Fruit fly (Drosophila melanogaster) whole organism, embryonic: ENCODE data around the gene Cpr11B.

Experiments
- Adf1 ChIP-seq: fragments of 200-800 bp; sonication (Bioruptor generic); IDR thresholded peaks from 2 replicates; pipeline ENCODE4 v1.3.6; 2022; ENCODE audit warnings: missing biosample characterization, missing genetic modification characterization
- B-H2 ChIP-seq: fragments of 200-800 bp; sonication (Bioruptor generic); optimal IDR thresholded peaks from 2 replicates; lab custom pipeline; 2018; ENCODE audit warnings: missing biosample characterization, mild to moderate bottlenecking, missing genetic modification characterization
- BEAF-32 ChIP-seq: fragments of 200-800 bp; sonication (Bioruptor generic); optimal IDR thresholded peaks from 3 replicates; lab custom pipeline; 2017; ENCODE audit warnings: missing biosample characterization, missing genetic modification characterization, mild to moderate bottlenecking, moderate library complexity, missing genetic modification reagents
- CG11247 ChIP-seq: fragments of 200-800 bp; sonication (Bioruptor generic); IDR thresholded peaks from 2 replicates; pipeline ENCODE4 v1.3.6; 2022; ENCODE audit warnings: missing biosample characterization, missing genetic modification characterization
- CG11504 ChIP-seq: fragments of 200-800 bp; sonication (Bioruptor generic); optimal IDR thresholded peaks from 3 replicates; lab custom pipeline; 2019; ENCODE audit warnings: missing biosample characterization, mild to moderate bottlenecking, missing genetic modification characterization, moderate library complexity
- CG13894 ChIP-seq: fragments of 200-800 bp; sonication (Bioruptor generic); optimal IDR thresholded peaks from 3 replicates; lab custom pipeline; 2018; ENCODE audit warnings: missing biosample characterization, mild to moderate bottlenecking, missing genetic modification characterization, moderate library complexity
- CG14965 ChIP-seq: fragments of 200-800 bp; sonication (Bioruptor generic); optimal IDR thresholded peaks from 2 replicates; lab custom pipeline; 2016; ENCODE audit warnings: missing biosample characterization, missing genetic modification characterization, borderline replicate concordance
- CG15479 ChIP-seq: fragments of 200-800 bp; sonication (Bioruptor generic); optimal IDR thresholded peaks from 3 replicates; lab custom pipeline; 2019; ENCODE audit warnings: missing biosample characterization, mild to moderate bottlenecking, missing genetic modification characterization, moderate library complexity
- CG17186 ChIP-seq: fragments of 200-800 bp; sonication (Bioruptor generic); optimal IDR thresholded peaks from 3 replicates; lab custom pipeline; 2017; ENCODE audit warnings: missing biosample characterization, missing genetic modification reagents, missing genetic modification characterization
- CG17328 ChIP-seq: fragments of 200-800 bp; sonication (Bioruptor generic); IDR thresholded peaks from 2 replicates; pipeline ENCODE4 v1.3.6; 2022; ENCODE audit warnings: missing biosample characterization, missing genetic modification characterization
- CG17359 ChIP-seq: fragments of 200-800 bp; sonication (Bioruptor generic); optimal IDR thresholded peaks from 3 replicates; lab custom pipeline; 2018; ENCODE audit warnings: missing biosample characterization, mild to moderate bottlenecking, missing genetic modification characterization, moderate library complexity
- CG1832 ChIP-seq: fragments of 200-800 bp; sonication (Bioruptor generic); optimal IDR thresholded peaks from 2 replicates; lab custom pipeline; 2017; ENCODE audit warnings: missing biosample characterization, mild to moderate bottlenecking, missing genetic modification characterization, inconsistent platforms
- CG34224 ChIP-seq: fragments of 200-800 bp; sonication (Bioruptor generic); IDR thresholded peaks from 3 replicates; pipeline ENCODE4 v1.3.6; 2022; ENCODE audit warnings: missing biosample characterization, missing genetic modification characterization; ENCODE audit not compliant: partially characterized antibody
- CG4328 ChIP-seq: fragments of 200-800 bp; sonication (Bioruptor generic); optimal IDR thresholded peaks from 3 replicates; lab custom pipeline; 2017; ENCODE audit warnings: missing biosample characterization, missing genetic modification reagents, missing genetic modification characterization
- CG5953 ChIP-seq: fragments of 200-800 bp; sonication (Bioruptor generic); IDR thresholded peaks from 2 replicates; pipeline ENCODE4 v1.3.6; 2022; ENCODE audit warnings: missing biosample characterization, missing genetic modification characterization
- CG6683 ChIP-seq: fragments of 200-800 bp; sonication (Bioruptor generic); optimal IDR thresholded peaks from 2 replicates; lab custom pipeline; 2017; ENCODE audit warnings: missing biosample characterization, mild to moderate bottlenecking, missing genetic modification characterization, missing genetic modification reagents
- CG7372 ChIP-seq: fragments of 200-800 bp; sonication (Bioruptor generic); IDR thresholded peaks from 2 replicates; pipeline ENCODE4 v1.3.6; 2022; ENCODE audit warnings: missing biosample characterization, missing genetic modification characterization
- CG7556 ChIP-seq: fragments of 200-800 bp; sonication (Bioruptor generic); optimal IDR thresholded peaks from 2 replicates; lab custom pipeline; 2017; ENCODE audit warnings: missing biosample characterization, mild to moderate bottlenecking, missing genetic modification characterization
- CG7786 ChIP-seq: fragments of 200-800 bp; sonication (Bioruptor generic); optimal IDR thresholded peaks from 2 replicates; lab custom pipeline; 2016; ENCODE audit warnings: missing biosample characterization, missing genetic modification characterization
- CG8765 ChIP-seq: fragments of 200-800 bp; sonication (Bioruptor generic); IDR thresholded peaks from 2 replicates; pipeline ENCODE4 v1.3.6; 2022; ENCODE audit warnings: missing biosample characterization, missing genetic modification characterization
- CG8944 ChIP-seq: fragments of 200-800 bp; sonication (Bioruptor generic); optimal IDR thresholded peaks from 3 replicates; lab custom pipeline; 2016; ENCODE audit warnings: missing biosample characterization, missing genetic modification characterization
- CG9609 ChIP-seq: fragments of 200-800 bp; sonication (Bioruptor generic); optimal IDR thresholded peaks from 3 replicates; lab custom pipeline; 2016; ENCODE audit warnings: missing biosample characterization, missing genetic modification characterization
- Chrac-16 ChIP-seq: fragments of 200-800 bp; sonication (Bioruptor generic); optimal IDR thresholded peaks from 3 replicates; lab custom pipeline; 2016; ENCODE audit warnings: missing biosample characterization, missing genetic modification characterization
- Dip2 ChIP-seq: fragments of 200-800 bp; sonication (Bioruptor generic); IDR thresholded peaks from 2 replicates; pipeline ENCODE4 v1.3.6; 2022; ENCODE audit warnings: missing biosample characterization, missing genetic modification characterization
- HLH3B ChIP-seq: fragments of 200-800 bp; sonication (Bioruptor generic); IDR thresholded peaks from 2 replicates; pipeline ENCODE4 v1.3.6; 2022; ENCODE audit warnings: missing biosample characterization, missing genetic modification characterization
- HLH4C ChIP-seq: fragments of 200-800 bp; sonication (Bioruptor generic); IDR thresholded peaks from 3 replicates; pipeline ENCODE4 v1.3.6; 2022; ENCODE audit warnings: missing biosample characterization, missing genetic modification characterization; ENCODE audit not compliant: partially characterized antibody
- Kr ChIP-seq: fragments of 200-800 bp; sonication (Bioruptor generic); optimal IDR thresholded peaks from 2 replicates; lab custom pipeline; 2017; ENCODE audit warnings: missing biosample characterization, mild to moderate bottlenecking, missing genetic modification characterization
- Opbp ChIP-seq: fragments of 200-800 bp; sonication (Bioruptor generic); IDR thresholded peaks from 3 replicates; pipeline ENCODE4 v1.3.6; 2022; ENCODE audit warnings: missing biosample characterization, missing genetic modification characterization; ENCODE audit not compliant: partially characterized antibody
- Sox102F ChIP-seq: fragments of 200-800 bp; sonication (Bioruptor generic); optimal IDR thresholded peaks from 2 replicates; lab custom pipeline; 2018; ENCODE audit warnings: missing biosample characterization, mild to moderate bottlenecking, missing genetic modification characterization, moderate library complexity
- Xrp1 ChIP-seq: fragments of 200-800 bp; sonication (Bioruptor generic); IDR thresholded peaks from 2 replicates; pipeline ENCODE4 v1.3.6; 2022; ENCODE audit warnings: missing biosample characterization, missing genetic modification characterization
- bcd ChIP-seq: fragments of 200-800 bp; sonication (Bioruptor generic); optimal IDR thresholded peaks from 2 replicates; lab custom pipeline; 2017; ENCODE audit warnings: missing biosample characterization, mild to moderate bottlenecking, missing genetic modification characterization
- da ChIP-seq: fragments of 200-800 bp; sonication (Bioruptor generic); optimal IDR thresholded peaks from 2 replicates; lab custom pipeline; 2016; ENCODE audit warnings: missing biosample characterization, missing genetic modification characterization
- dm ChIP-seq: fragments of 200-800 bp; sonication (Bioruptor generic); optimal IDR thresholded peaks from 3 replicates; lab custom pipeline; 2016; ENCODE audit warnings: missing biosample characterization, missing genetic modification characterization
- dmrt99B ChIP-seq: fragments of 200-800 bp; sonication (Bioruptor generic); optimal IDR thresholded peaks from 2 replicates; lab custom pipeline; 2018; ENCODE audit warnings: missing biosample characterization, mild to moderate bottlenecking, missing genetic modification characterization, moderate library complexity
- dysf ChIP-seq: fragments of 200-800 bp; sonication (Bioruptor generic); IDR thresholded peaks from 3 replicates; pipeline ENCODE4 v1.3.6; 2022; ENCODE audit warnings: missing biosample characterization, missing genetic modification characterization
- ftz-f1 ChIP-seq: fragments of 200-800 bp; sonication (Bioruptor generic); optimal IDR thresholded peaks from 2 replicates; lab custom pipeline; 2016; ENCODE audit warnings: missing biosample characterization, missing genetic modification characterization
- grau ChIP-seq: fragments of 200-800 bp; optimal IDR thresholded peaks from 3 replicates; lab custom pipeline; 2019; ENCODE audit warnings: missing biosample characterization, mild to moderate bottlenecking, missing genetic modification characterization, moderate library complexity
- hkb ChIP-seq, 2 experiments: fragments of 200-800 bp in 1 of 2; fragments of >200 bp in 1 of 2; sonication (Bioruptor generic) in 1 of 2; IDR thresholded peaks in 1 of 2; optimal IDR thresholded peaks in 1 of 2; 2 replicates each; pipeline versions ENCODE4 v1.3.6 to Lab custom; 2017 to 2022; ENCODE audit warnings: missing biosample characterization in 1 of 2, missing genetic modification characterization in 1 of 2
- jumu ChIP-seq: fragments of 200-800 bp; sonication (Bioruptor generic); optimal IDR thresholded peaks from 3 replicates; lab custom pipeline; 2016; ENCODE audit warnings: missing biosample characterization, missing genetic modification characterization
- org-1 ChIP-seq: fragments of 200-800 bp; sonication (Bioruptor generic); optimal IDR thresholded peaks from 2 replicates; lab custom pipeline; 2017; ENCODE audit warnings: missing biosample characterization, missing genetic modification characterization
- p53 ChIP-seq: fragments of 200-800 bp; sonication (Bioruptor generic); optimal IDR thresholded peaks from 2 replicates; lab custom pipeline; 2016; ENCODE audit warnings: missing biosample characterization, missing genetic modification characterization
- peb ChIP-seq: fragments of 200-800 bp; sonication (Bioruptor generic); IDR thresholded peaks from 2 replicates; pipeline ENCODE4 v1.3.6; 2022; ENCODE audit warnings: missing biosample characterization, missing genetic modification characterization
- phol ChIP-seq: fragments of 200-800 bp; sonication (Bioruptor generic); optimal IDR thresholded peaks from 3 replicates; lab custom pipeline; 2018; ENCODE audit warnings: missing biosample characterization, mild to moderate bottlenecking, missing genetic modification characterization, moderate library complexity
- ro ChIP-seq: fragments of 200-800 bp; sonication (Bioruptor generic); IDR thresholded peaks from 2 replicates; pipeline ENCODE4 v1.3.6; 2022; ENCODE audit warnings: missing biosample characterization, missing genetic modification characterization
- salm ChIP-seq: fragments of 200-800 bp; sonication (Bioruptor generic); optimal IDR thresholded peaks from 2 replicates; lab custom pipeline; 2018; ENCODE audit warnings: missing biosample characterization, mild to moderate bottlenecking, missing genetic modification characterization
- unc-4 ChIP-seq: fragments of 200-800 bp; sonication (Bioruptor generic); IDR thresholded peaks from 2 replicates; pipeline ENCODE4 v1.3.6; 2022; ENCODE audit warnings: missing biosample characterization, missing genetic modification characterization; ENCODE audit not compliant: partially characterized antibody
- vvl ChIP-seq: fragments of 200-800 bp; sonication (Bioruptor generic); IDR thresholded peaks from 2 replicates; pipeline ENCODE4 v1.3.6; 2022; ENCODE audit warnings: missing biosample characterization, missing genetic modification characterization
- wdn ChIP-seq: fragments of 200-800 bp; sonication (Bioruptor generic); IDR thresholded peaks from 2 replicates; pipeline ENCODE4 v1.3.6; 2022; ENCODE audit warnings: missing biosample characterization, missing genetic modification characterization
- wek ChIP-seq: fragments of 200-800 bp; sonication (Bioruptor generic); optimal IDR thresholded peaks from 3 replicates; lab custom pipeline; 2018; ENCODE audit warnings: missing biosample characterization, mild to moderate bottlenecking, missing genetic modification characterization, moderate library complexity

Cpr11B gene

DNA sequence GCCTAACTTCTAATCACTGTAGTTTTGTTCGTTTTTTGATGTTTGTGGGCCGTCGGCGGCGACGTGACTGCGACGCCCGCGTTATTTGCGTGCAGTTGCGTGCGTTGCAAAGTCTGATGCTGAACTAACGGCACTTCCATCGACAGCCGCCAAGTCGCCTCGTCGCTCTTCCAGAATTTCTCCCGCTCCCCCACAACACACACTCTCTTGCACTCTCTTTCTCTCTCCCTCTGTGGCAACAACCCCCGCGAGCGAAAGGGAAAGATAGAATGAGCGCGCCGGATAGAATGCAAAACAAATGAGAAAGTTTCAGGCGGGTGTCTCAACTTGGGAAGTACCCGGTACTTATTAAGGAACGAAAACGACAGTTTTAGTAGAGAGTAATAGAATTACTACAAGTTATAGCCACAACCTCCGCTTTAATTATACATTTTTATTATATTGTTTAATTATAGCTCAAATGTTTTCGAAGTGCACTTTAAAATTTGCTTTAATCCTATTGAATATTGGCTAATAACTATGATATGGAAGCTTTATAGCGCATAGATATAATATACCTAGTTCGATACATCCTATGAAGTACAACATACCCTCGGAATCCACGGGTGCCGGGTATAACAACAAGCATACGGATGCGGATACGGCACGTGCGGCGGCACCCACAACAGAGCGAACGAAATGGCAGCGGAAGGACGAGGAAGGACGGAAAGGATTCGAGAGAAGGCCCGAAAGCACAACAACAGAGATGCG, 5.9 kb upstream of the Cpr11B start (continued):
- TF ChIP-seq Dip2 (GFP tag; lab: Robert Waterston, UW) = no peak
- no peak for TF ChIP-seq jumu (GFP tag; lab: Kevin White, UChicago)
- no peak for TF ChIP-seq hkb (optimal IDR thresholded peaks at IDR 0.05; lab: Kevin White, UChicago)
- 0 out of 2 replicates have a peak, but pooled peaks have one; percentile 27 for TF ChIP-seq hkb (GFP tag; IDR thresholded peaks at IDR 0.05; lab: Robert Waterston, UW)
- TF ChIP-seq CG13894 (tag; lab: Kevin White, UChicago) = peak; percentile 31
- peak; percentile 39 for TF ChIP-seq bcd
- TF ChIP-seq CG7372 (GFP tag; lab: Robert Waterston, UW) = no peak
- TF ChIP-seq CG5953 (GFP tag; lab: Robert Waterston, UW) = no peak
- TF ChIP-seq CG1832 (GFP tag; lab: Kevin White, UChicago) = peak; percentile 55
- no peak for TF ChIP-seq CG17186 (GFP tag; lab: Kevin White, UChicago)
- no peak for TF ChIP-seq peb (GFP tag; lab: Robert Waterston, UW)
- peak; percentile 68 for TF ChIP-seq CG7556
- no peak for TF ChIP-seq CG17328 (GFP tag; lab: Robert Waterston, UW)
- no peak for TF ChIP-seq vvl (GFP tag; lab: Robert Waterston, UW)
- no peak for TF ChIP-seq CG9609
- TF ChIP-seq BEAF-32 (GFP tag; lab: Kevin White, UChicago) = no peak
- no peak for TF ChIP-seq wdn (GFP tag; lab: Robert Waterston, UW)
- TF ChIP-seq dysf = peak; percentile 48
- peak; percentile 32 for TF ChIP-seq Xrp1 (GFP tag; lab: Robert Waterston, UW)
- TF ChIP-seq CG8765 = no peak
- no peak for TF ChIP-seq CG8944 (GFP tag; lab: Kevin White, UChicago)
- no peak for TF ChIP-seq wek (GFP tag; lab: Kevin White, UChicago)
- TF ChIP-seq Chrac-16 (GFP tag; lab: Kevin White, UChicago) = no peak
- no peak for TF ChIP-seq da (GFP tag; lab: Kevin White, UChicago)
- TF ChIP-seq ftz-f1 (GFP tag; lab: Kevin White, UChicago) = no peak
- no peak for TF ChIP-seq dm (GFP tag; lab: Kevin White, UChicago)
- no peak for TF ChIP-seq salm (tag; lab: Kevin White, UChicago)
- TF ChIP-seq Kr (GFP tag; lab: Kevin White, UChicago) = no peak
- TF ChIP-seq CG4328 = no peak
- peak; percentile 52 for TF ChIP-seq grau (tag; lab: Kevin White, UChicago)
- no peak for TF ChIP-seq CG14965
- no peak for TF ChIP-seq HLH3B (GFP tag; lab: Robert Waterston, UW)
- peak; percentile 45 for TF ChIP-seq dmrt99B (tag; lab: Kevin White, UChicago)
- no peak for TF ChIP-seq Opbp (GFP tag; lab: Robert Waterston, UW)
- TF ChIP-seq B-H2 (GFP tag; lab: Kevin White, UChicago) = no peak
- TF ChIP-seq CG11504 (tag; lab: Kevin White, UChicago) = peak; percentile 52
- TF ChIP-seq CG11247 (GFP tag; lab: Robert Waterston, UW) = no peak
- TF ChIP-seq Sox102F (GFP tag; lab: Kevin White, UChicago) = peak; percentile 41
- TF ChIP-seq CG34224 (GFP tag; lab: Robert Waterston, UW) = no peak
- no peak for TF ChIP-seq unc-4 (GFP tag; lab: Robert Waterston, UW)
- TF ChIP-seq phol (tag; lab: Kevin White, UChicago) = peak; percentile 49
- TF ChIP-seq p53 (GFP tag; lab: Kevin White, UChicago) = no peak
- TF ChIP-seq HLH4C (GFP tag; lab: Robert Waterston, UW) = no peak
- no peak for TF ChIP-seq ro (GFP tag; lab: Robert Waterston, UW)
- TF ChIP-seq CG7786 (GFP tag; lab: Kevin White, UChicago) = no peak
- no peak for TF ChIP-seq Adf1 (GFP tag; lab: Robert Waterston, UW)
- TF ChIP-seq org-1 (GFP tag; lab: Kevin White, UChicago) = no peak
- no peak for TF ChIP-seq CG6683 (GFP tag; lab: Kevin White, UChicago)
- no peak for TF ChIP-seq CG15479
- TF ChIP-seq CG17359 (tag; lab: Kevin White, UChicago) = no peak
